Worm (Caenorhabditis elegans): ENCODE measurements around the gene F13E9.16.

- TF ChIP-seq nhr-11 (tag; optimal IDR thresholded peaks at IDR 0.05) (no peak), fkh-6 (tag; optimal IDR thresholded peaks at IDR 0.05) (no peak), rnt-1 (tag; optimal IDR thresholded peaks at IDR 0.05) (no peak), ceh-48 (tag; optimal IDR thresholded peaks at IDR 0.05) (no peak), hlh-15 (tag; optimal IDR thresholded peaks at IDR 0.05) (no peak), pqm-1 (tag; optimal IDR thresholded peaks at IDR 0.05) (no peak), odd-2 (tag; optimal IDR thresholded peaks at IDR 0.05) (no peak), elt-2 (tag; optimal IDR thresholded peaks at IDR 0.05) (no peak), hlh-8 (tag; optimal IDR thresholded peaks at IDR 0.05) (no peak), hlh-30 (tag; optimal IDR thresholded peaks at IDR 0.05; ENCODE audit: insufficient read depth) (no peak)
Observed at ce11 chrIV:10884263-10884662, 2.9 kb downstream of the F13E9.16 start, which contains the start of gene F13E9.5.

Data from whole organism, late embryonic.